Worm (Caenorhabditis elegans) whole organism, mixed stage, embryonic: ENCODE measurements around the gene F32D8.14.

Experiments used
- elt-3 ChIP-seq: fragments of 150-350 bp; optimal IDR thresholded peaks from 2 replicates; lab custom pipeline; 2014; ENCODE audit warnings: missing biosample characterization, missing genetic modification characterization
- flh-1 ChIP-seq: fragments of 200-800 bp; sonication (Bioruptor generic); optimal IDR thresholded peaks from 2 replicates; lab custom pipeline; 2018; ENCODE audit warnings: mild to moderate bottlenecking, missing genetic modification characterization, moderate library complexity, missing compliant biosample characterization
- lin-13 ChIP-seq: fragments of 150-350 bp; optimal IDR thresholded peaks from 2 replicates; lab custom pipeline; 2014; ENCODE audit warnings: missing biosample characterization, missing genetic modification characterization
- lsy-2 ChIP-seq: fragments of 150-350 bp; optimal IDR thresholded peaks from 2 replicates; lab custom pipeline; 2014; ENCODE audit warnings: missing biosample characterization, missing genetic modification characterization
- nhr-12 ChIP-seq: fragments of 150-350 bp; optimal IDR thresholded peaks from 2 replicates; lab custom pipeline; 2014; ENCODE audit warnings: missing biosample characterization, missing genetic modification characterization
- nhr-237 ChIP-seq: fragments of 150-350 bp; optimal IDR thresholded peaks from 2 replicates; lab custom pipeline; 2014; ENCODE audit warnings: missing biosample characterization, missing genetic modification characterization

DNA sequence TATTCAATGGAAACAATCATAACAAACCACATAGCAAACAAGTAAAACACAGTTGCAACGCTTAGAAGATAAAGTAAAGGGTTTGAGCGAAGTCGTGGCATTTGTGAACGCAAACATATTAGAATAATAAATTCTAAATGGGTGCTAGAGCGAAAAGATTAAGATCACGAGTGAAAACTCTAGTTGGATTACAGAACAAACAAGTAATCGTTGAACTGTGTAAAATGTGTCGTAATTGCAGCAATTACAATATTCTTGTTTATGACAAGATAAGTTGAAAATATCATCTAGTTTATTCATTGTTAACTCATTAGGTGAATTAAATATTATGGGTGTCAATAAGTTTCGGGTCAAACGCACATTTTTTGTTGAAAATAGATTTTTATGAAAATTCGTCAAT, 8.1 kb upstream of the F32D8.14 start, which contains the start of gene F32D8.8:
- no peak for TF ChIP-seq nhr-12 (tag; lab: Kevin White, UChicago)
- TF ChIP-seq elt-3 (tag; lab: Kevin White, UChicago) = no peak
- no peak for TF ChIP-seq nhr-237 (tag; lab: Kevin White, UChicago)
- TF ChIP-seq lsy-2 (tag; lab: Kevin White, UChicago) = no peak
- no peak for TF ChIP-seq flh-1 (GFP tag; lab: Kevin White, UChicago)
- no peak for TF ChIP-seq lin-13 (tag; lab: Kevin White, UChicago)
